Fruit fly (Drosophila melanogaster): ENCODE measurements around the gene CG42816.

DNA sequence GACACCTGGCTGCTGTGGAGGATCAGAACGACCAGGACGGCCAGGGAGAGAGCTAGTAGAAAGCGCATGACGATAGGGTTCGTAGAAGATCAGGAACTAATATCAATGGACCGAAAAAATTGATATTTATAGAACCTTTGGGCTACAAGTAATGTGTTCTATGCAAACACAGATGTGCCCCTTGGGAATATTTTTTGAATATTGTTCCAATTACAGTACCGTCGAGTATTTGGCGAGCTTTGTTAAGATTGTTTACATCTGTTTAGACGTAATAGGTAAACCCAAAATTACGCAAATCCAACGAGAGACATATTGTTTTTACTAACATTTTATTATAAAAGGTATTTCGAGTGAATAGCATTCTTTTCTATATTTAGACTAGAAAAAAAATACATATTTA, 37.7 kb upstream of the CG42816 start, which contains the start of gene CG32189:
- TF ChIP-seq sage (GFP tag; optimal IDR thresholded peaks at IDR 0.05) = no peak
- TF ChIP-seq h (GFP tag; optimal IDR thresholded peaks at IDR 0.05) = no peak
- TF ChIP-seq pan (optimal IDR thresholded peaks at IDR 0.05) = no peak
- TF ChIP-seq Vsx2 (GFP tag; optimal IDR thresholded peaks at IDR 0.05; ENCODE audit: partially characterized antibody) = no peak
- no peak for TF ChIP-seq woc (GFP tag; optimal IDR thresholded peaks at IDR 0.05)
- no peak for TF ChIP-seq sv (GFP tag; optimal IDR thresholded peaks at IDR 0.05)
- TF ChIP-seq Rel (GFP tag; optimal IDR thresholded peaks at IDR 0.05) = no peak
- TF ChIP-seq Rel (tag; optimal IDR thresholded peaks at IDR 0.05) = no peak
- TF ChIP-seq fru (GFP tag; optimal IDR thresholded peaks at IDR 0.05) = no peak
- no peak for TF ChIP-seq Mio (GFP tag; optimal IDR thresholded peaks at IDR 0.05)
- TF ChIP-seq dl (GFP tag; optimal IDR thresholded peaks at IDR 0.05; ENCODE audit: insufficient read depth in 1 of 2, partially characterized antibody in 2 of 2) = no peak
- TF ChIP-seq Hnf4 (GFP tag; optimal IDR thresholded peaks at IDR 0.05) = no peak
- TF ChIP-seq HLH106 (tag; optimal IDR thresholded peaks at IDR 0.05) = no peak

All from whole organism, wandering third instar larva.